Worm (Caenorhabditis elegans) whole organism, early embryonic: Measurements from ENCODE around the gene clc-7.

Experiments used
- ama-1 ChIP-seq: fragments of 150-350 bp; optimal IDR thresholded peaks from 2 replicates; lab custom pipeline; 2014
- ets-7 ChIP-seq: sonication (generic microtip); optimal IDR thresholded peaks from 2 replicates; lab custom pipeline; 2016; ENCODE audit warnings: missing genotype, missing genetic modification characterization, missing compliant biosample characterization
- scrt-1 ChIP-seq: fragments of 200-800 bp; sonication (Bioruptor generic); IDR thresholded peaks from 2 replicates; pipeline ENCODE4 v1.3.6; 2022; ENCODE audit warnings: missing genetic modification characterization, missing compliant biosample characterization

DNA sequence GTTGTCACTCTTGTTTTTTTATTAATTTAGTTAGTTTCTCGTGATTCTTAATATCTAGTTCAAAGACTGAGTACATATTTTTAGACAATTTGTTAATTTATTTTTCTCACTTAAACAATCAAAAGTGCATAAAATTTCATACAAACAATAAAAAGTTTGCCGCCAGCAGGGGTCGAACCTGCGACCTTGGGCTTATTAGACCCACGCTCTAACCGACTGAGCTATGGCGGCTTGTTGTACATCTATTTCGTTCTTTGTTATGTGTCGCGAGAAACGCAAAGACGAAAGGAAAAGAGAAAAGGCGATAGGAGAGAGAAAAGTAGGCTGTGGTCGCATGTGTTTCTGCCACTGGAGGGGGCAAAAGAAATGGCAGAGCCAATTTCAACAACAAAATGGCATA lies 17.6 kb downstream of the clc-7 start:
- TF ChIP-seq ama-1 (lab: Kevin White, UChicago) (no peak), scrt-1 (GFP tag; lab: Robert Waterston, UW) (peak; percentile 97), ets-7 (tag; lab: Kevin White, UChicago) (peak; percentile 88)
